Fruit fly (Drosophila melanogaster): ENCODE results near the gene CG34357.

Gene CG34357

DNA sequence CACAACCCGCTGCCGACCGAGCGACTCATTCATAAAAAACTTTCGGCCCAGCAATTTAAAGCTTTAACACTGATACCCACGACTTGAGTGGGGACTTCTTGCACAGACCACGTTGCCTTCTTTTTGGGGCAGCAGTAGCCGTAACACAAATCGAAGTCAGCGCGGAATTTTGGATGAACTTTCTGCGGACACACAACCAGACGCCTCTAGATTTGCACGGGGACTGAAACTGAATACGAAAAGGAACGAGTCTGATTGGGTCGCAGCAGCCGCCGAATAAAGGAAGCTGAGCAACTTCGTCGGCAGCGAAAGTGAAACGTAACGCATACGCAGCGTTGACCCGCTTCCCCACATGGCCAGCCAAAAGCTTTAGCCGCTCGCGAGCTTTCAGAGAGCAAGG lies at the start of gene CG34357:
Gene CG34357, minus strand, starts transcription at position 206 of the 400 bp plus-strand sequence.
- TF ChIP-seq noc (tag; optimal IDR thresholded peaks at IDR 0.05), result no peak

DNA sequence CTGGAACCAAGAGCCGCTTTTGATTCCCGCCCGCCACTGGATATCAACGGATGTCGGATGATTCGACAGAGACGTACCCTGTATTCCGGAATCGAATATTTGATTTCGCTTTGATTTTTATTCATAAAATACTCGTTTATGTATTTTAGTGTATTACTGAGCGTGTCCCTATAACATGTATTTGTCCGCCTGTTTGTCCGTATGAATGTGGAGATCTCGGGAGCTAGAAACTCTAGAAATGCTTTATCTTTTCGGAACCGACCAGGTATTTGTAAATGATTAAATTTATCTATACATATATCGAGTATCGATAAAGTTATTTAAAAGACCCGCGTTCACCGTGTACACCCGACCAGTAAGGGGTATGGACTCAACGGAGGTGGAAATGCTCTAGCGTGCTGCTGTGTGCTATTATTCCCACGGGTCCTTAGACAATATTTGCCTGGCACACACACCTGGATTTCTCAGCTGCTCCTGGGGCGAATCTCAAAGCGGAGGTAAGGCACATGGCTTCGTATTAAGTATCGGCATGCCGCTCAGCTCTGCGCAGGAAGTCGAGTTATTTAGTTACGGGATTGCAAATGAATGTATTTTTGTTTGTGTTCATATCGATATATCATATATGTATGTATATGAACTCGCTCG lies 44.1 kb upstream of the CG34357 start:
- TF ChIP-seq noc (tag; optimal IDR thresholded peaks at IDR 0.05), result no peak

DNA sequence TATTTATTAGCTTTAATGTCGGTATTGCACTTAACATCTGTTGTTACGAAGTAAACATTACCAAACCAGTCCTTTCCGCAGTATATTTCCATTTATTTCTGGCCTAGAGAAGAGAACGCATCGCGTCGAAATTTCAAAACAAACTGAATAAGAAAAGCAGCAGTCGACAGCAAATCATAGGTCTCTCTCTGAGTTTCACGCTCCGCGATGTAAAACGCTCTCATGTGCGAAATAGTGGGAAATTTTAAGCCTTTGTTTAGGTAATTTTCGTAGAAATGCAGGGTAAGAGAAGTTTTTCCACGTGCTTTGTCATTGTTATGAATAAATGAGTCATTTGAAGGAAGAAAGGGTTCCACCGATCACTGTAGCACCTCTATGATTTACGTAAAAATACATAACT lies 41.8 kb upstream of the CG34357 start:
- TF ChIP-seq noc (tag; optimal IDR thresholded peaks at IDR 0.05), result no peak

DNA sequence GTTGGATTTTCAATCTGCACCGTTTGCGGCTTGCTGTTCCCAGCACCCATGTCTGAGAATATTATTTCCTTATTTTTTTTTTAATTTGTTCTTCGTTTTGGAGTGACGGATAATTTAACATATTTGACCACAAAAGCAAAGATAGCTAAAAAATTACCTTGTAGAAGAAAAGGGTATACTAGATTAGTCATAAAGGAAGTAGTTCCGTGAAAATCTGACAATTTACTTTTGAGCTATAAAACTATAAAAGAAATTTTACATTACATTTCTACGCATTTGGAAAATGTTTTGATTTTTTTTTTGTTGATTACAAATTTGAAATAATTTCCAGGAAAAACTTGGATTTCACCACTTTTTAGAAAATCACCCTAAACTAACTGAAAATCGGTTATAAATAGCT lies 20.7 kb upstream of the CG34357 start, which contains the start of gene CG32945:
Gene CG32945, minus strand, starts transcription at position 101 of the 400 bp plus-strand sequence.
- TF ChIP-seq noc (tag; optimal IDR thresholded peaks at IDR 0.05), result no peak

DNA sequence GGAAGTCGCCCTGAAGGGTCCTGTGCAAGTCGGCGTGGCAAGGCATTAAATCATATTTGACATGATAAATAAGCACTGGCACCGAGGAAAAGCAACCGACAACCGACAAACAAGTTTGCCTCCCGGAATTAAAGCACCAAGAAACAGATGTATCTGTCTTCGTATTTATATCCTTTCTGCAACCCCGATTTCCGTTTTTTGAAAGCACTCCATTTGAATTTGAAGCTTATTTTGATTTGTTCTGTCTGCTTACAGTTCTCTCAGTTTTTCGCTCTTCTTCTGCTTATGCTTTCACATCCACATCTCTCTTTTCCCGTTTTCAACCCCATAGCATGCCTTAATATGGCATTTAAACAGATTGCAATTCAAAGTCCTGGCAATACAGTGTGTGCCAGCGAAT lies 4.3 kb downstream of the CG34357 start:
- TF ChIP-seq noc (tag; optimal IDR thresholded peaks at IDR 0.05), result no peak

DNA sequence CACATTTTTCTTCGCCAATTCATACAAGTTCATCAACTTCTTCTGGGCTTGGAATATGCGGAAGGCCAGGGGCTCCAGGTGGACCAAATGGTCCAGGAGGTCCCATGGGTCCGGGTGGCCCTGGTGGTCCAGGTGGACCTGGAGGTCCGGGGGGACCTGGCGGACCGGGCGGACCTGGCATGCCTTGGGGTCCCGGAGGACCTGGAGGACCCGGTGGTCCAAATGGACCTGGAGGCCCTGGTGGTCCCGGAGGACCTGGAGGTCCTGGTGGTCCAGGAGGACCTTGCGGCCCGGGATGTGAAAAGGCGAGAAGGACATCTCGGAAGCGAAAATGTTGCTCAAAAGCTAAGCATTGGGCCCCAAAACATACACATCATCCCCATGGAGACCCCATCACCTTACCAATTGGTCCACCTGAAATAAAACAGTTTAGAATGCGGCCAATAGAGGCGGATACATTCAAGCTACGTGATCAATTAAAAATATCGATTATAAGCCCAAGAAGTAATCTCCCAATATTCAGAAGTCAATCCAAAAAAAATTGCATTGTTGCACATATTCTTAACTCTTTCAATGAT lies 15.2 kb downstream of the CG34357 start:
- TF ChIP-seq noc (tag; optimal IDR thresholded peaks at IDR 0.05), result no peak

DNA sequence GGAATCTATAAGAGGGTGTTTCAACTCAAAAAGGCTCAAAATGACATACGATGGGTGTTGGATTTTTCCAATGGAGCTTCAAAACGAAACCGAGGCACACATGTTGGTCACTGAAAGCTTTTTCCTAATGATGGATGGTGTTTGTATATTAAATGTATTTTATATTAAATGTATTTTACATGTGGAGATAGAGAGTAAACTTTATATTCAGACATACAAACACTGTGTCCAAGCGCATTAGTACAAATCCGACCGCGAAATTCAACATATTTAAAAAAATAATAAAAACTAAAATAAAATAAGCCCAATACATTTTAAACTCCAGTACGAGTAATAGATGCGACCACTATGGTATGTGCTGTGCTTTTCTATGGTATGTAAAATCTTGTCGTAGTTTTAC lies 16.8 kb downstream of the CG34357 start, which contains the start of gene Mur82C:
Gene Mur82C, plus strand, starts transcription at position 301 of the 400 bp plus-strand sequence.
- TF ChIP-seq noc (tag; optimal IDR thresholded peaks at IDR 0.05), result no peak

DNA sequence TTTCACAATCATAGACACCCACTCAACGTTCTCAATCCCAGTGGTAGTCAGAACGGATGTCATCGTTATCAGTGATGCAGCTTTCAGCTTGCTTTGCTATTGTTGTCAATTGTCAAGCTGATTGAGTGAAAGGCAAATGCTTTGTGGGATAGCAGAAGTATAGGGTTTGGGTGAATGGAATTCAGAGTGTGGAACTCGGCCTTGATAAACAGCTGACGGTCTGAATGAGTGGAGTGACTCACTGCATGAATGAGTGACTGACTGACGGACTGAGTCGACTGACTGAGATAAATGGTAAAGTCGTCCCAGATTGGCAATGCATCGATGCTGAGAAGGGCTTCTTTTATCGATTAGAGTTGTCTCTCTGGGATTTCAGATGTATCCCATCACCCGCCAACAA lies 26.9 kb downstream of the CG34357 start:
- no peak for TF ChIP-seq noc (tag; optimal IDR thresholded peaks at IDR 0.05)

DNA sequence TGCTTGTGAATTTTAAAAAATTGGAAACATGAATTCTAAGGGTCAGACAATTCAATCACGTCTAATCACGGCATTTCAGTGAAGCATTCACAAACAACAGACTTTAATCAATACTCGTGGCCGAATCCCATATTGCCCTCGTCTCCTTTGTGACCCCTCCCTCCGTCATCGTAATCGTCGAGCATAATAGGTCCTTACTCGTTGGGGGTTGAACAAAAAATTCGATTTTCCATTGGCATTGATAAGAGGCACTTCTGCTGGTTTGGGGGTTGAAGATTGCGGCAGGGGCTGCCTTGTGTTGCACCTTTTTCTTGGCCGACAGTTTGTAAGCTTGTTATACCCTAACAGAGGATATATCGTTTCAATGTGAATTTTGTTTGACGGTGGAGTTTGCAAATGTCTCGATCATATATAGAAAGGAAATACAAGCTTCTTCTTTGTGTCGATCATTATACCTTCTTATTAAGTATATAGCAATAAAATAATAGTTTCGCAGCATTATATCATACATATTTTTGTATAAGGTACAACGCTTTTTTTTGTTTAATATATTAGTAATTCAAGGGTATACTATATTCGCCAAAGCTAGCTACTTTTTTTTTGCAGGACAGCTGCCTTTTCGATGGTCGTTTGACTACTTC lies 33.6 kb downstream of the CG34357 start:
- no peak for TF ChIP-seq noc (tag; optimal IDR thresholded peaks at IDR 0.05)

DNA sequence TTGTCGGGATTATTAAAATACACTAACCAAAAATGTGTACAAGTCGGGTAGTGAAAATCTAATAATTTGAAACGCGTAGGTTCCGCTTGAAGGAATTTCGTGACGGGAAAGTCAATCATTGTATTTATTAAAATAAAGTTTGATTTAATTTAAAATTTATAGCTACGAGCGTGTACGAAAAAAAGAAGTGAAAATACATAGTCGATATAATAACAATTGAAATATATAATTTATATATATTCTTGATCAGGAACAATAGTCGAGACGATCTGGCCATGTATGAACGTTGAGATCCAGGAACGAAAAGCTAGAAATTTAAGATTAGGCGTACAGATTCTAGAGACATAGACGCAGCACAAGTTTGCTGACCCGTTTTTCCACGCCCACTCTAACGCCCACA lies 51.6 kb downstream of the CG34357 start, which contains the start of gene CG34425:
Gene CG34425, minus strand, starts transcription at position 101 of the 400 bp plus-strand sequence.
- no peak for TF ChIP-seq noc (tag; optimal IDR thresholded peaks at IDR 0.05)

DNA sequence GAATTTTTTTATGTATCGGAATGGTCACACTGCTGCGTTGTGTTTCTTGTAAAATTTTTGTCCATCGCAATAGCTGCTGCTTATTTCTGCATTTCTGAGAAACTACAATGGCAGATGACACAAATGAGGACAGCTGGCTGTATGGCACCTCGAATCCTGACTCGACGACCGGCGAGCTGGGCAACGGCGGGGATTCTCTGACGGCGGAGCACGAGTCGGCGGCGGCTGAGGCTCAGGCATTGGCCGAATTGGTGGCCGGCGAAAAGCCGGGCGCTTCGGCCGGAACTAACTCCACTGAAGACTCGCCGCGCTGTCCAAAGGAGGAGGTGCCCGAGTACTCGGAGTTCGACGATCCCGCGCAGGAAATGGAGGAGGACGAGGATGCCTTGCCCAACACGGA lies 72.9 kb downstream of the CG34357 start, which contains the start of gene Fip1:
Gene Fip1, plus strand, starts transcription at position 10 of the 400 bp plus-strand sequence.
- no peak for TF ChIP-seq noc (tag; optimal IDR thresholded peaks at IDR 0.05)

DNA sequence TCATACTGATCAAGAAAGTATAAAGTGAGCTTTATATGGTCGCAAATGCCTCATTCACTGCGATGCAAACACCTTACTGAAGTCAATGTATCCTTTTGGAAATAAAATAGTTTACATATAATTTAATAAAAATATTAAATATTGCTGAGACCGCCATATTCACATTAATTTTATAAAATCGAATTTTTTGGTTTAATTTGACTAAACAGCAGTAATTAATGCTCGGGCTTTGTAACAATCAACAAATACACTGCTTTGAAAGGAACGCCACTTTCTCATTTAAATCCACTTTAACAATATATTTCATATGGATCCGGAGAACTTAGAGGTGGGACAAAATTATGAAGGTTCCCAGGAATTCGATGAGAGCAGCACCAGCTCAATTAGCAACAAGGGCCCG lies 77.4 kb downstream of the CG34357 start, which contains the start of gene sac:
Gene sac, plus strand, starts transcription at position 301 of the 400 bp plus-strand sequence.
- no peak for TF ChIP-seq noc (tag; optimal IDR thresholded peaks at IDR 0.05)

DNA sequence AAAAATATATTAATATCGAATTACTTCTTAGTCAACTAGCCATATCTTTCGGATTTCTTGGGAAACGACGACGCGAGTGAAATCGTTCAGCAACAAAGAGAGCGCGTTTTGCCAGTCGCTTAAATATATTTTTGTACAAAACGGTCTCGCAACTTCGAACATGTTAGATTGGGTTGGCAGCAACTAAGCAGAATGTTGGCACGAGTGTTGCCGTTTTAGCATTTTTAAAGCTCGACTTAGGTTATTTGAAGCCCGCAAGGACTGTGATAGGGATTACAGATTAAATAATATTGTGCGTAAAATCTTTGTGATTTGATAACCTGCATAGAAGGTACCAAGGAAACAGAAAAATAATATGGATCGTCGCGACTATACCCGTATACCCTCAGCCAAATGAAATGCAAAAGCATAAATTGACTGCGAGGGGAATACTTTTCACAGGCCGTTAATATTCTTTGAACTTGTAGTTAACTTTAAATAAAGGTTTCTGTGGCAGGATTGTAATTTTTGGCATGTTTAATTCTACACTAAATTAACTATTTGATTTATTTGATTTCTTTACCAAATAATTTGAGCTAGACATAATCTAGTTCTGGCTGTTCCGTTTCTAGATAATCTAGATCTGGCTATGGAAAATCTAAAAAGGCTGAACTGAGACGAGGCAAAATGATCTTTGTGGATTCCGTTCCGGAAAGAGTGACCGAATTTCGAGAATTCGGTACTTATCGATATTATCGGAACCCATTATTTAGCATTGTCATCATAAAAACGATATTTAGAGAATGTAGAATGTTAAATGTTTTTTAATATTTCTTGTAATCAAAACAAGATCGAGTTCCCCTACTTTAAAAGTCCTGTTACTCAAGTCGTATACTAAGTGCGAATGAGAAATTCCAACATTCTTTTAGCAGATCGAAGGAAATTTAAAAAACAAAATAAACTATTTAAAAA lies 78.6 kb downstream of the CG34357 start, which contains the start of gene CG31523:
Gene CG31523, minus strand, starts transcription at position 170 of the 951 bp plus-strand sequence.
- no peak for TF ChIP-seq noc (tag; optimal IDR thresholded peaks at IDR 0.05)

DNA sequence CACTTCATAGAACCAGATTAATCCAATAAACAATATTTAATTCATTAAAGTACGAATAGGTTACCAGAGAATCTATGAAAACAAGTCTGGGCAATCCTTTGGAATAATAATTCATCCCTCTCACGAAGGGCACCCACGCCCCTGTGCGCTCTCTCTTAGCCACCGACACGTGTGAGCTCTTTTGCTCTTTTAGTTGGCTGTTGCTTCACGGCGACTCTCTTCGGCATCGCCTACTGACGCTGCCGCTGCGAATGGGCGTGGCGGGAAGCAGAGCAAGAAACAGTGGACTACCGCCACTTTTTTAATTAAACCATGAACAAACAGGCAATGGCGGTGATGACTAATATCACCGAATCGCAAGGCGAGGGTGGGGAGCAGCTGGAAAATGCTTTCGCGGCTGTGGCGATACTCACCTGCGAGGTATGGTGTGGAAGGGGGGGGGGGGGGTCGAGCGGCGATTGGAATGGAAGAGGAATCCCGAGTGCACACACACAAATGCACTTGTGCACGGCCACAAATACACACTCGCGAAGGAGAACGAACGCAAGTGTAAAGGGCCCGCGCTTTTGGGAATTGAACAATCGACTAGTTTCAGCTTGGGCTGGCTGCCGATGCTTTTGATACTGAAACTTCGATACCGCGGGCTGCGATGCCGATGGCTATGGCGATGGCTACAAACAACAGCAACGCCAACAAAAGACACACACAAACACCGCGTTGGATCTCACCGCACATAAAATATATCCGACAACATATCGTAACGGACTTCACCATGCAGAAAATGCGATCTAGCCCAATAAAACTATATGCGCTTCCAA lies 79.4 kb downstream of the CG34357 start:
- peak; percentile 59 for TF ChIP-seq noc (tag; optimal IDR thresholded peaks at IDR 0.05)

DNA sequence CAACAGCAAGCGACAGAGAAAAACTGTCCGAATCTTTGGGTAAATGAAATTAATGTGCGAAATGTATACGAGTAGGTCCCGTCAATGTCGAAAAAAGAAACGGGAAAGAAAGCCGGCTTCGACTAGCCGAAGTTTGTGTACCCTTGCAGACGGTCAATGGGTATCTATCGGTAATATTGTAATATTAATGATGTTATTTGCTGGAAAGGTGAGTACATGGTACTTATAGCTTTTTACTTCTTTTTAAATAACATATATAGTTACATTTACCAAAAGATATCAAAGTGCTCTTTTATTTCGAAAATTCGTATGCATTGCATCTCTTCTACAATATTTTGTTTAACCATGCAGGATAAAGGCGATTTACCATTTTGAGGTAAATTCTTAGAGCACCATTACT lies 81.9 kb downstream of the CG34357 start:
- TF ChIP-seq noc (tag; optimal IDR thresholded peaks at IDR 0.05), result no peak
